Fruit fly (Drosophila melanogaster): ENCODE measurements around the gene CheB98a.
"Not testable (repeated sequence)": the region's sequence is repeated elsewhere in the genome, so short reads cannot be mapped to it uniquely, and the experiment has no call there.

DNA sequence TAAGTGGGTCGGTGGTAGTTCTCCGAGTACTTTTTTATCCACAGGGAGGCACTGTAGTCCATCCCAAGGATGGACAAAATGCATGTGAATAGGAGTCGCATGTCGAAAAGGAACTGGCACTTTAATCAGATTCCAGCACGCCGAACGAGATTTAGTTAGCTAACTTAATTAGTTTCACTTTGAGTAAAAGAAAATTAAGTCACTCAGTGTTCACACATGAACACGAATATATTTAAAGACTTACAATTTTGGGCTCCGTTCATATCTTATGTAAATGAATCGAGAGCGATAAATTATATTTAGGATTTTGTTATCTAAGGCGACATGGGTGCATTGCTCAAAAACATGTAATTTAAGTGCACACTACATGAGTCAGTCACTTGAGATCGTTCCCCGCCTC is 48.4 kb upstream of the CheB98a start, which contains the start of gene aqrs:
- not testable (repeated sequence) for TF ChIP-seq CG8478, CTCF (optimal IDR thresholded peaks at IDR 0.05)
